Worm (Caenorhabditis elegans): ENCODE measurements around the gene E02A10.3.

E02A10.3 gene

DNA sequence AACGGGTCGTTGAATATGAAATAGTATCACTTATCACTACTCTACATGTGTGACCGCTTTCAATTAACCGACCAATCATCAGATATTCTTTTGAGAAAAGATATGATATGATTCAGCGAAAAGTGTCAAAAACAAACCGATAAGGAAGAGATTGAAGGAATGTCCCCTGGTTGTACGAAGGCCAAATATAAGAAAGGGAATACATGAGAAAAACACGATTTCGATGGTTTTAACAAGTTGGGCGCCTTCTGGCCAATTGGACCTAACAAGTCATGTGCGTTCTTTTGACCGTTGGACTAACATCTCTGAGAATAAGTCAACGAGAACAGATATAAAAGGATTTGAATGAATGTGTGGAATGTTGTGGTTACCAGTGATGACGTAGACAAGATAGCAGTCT, 23.5 kb upstream of the E02A10.3 start:
- TF ChIP-seq sup-37 (GFP tag; optimal IDR thresholded peaks at IDR 0.05) (no peak), xbp-1 (tag; optimal IDR thresholded peaks at IDR 0.05) (no peak), vab-15 (tag; optimal IDR thresholded peaks at IDR 0.05) (no peak), nhr-90 (tag; optimal IDR thresholded peaks at IDR 0.05; ENCODE audit: poor library complexity) (peak; percentile 2), mab-9 (GFP tag; IDR thresholded peaks at IDR 0.05) (no peak), C16A3.4 (tag; optimal IDR thresholded peaks at IDR 0.05) (no peak), lsy-2 (tag; optimal IDR thresholded peaks at IDR 0.05) (peak in 1 of 2 experiments; percentile 25), nhr-20 (tag; optimal IDR thresholded peaks at IDR 0.05) (peak; percentile 42), grh-1 (GFP tag; IDR thresholded peaks at IDR 0.05) (0 out of 2 replicates have a peak, but pooled peaks have one; percentile 5), isw-1 (GFP tag; IDR thresholded peaks at IDR 0.05) (no peak), blmp-1 (tag; optimal IDR thresholded peaks at IDR 0.05) (peak; percentile 80), tbx-2 (tag; optimal IDR thresholded peaks at IDR 0.05) (peak; percentile 37), nhr-71 (tag; optimal IDR thresholded peaks at IDR 0.05) (peak; percentile 59), zip-4 (GFP tag; optimal IDR thresholded peaks at IDR 0.05) (no peak), elt-3 (tag; optimal IDR thresholded peaks at IDR 0.05) (peak in 3 of 6 experiments; percentile 32 to 85 (median 59)), ceh-82 (tag; optimal IDR thresholded peaks at IDR 0.05) (no peak), nhr-19 (GFP tag; conservative IDR thresholded peaks at IDR 0.05) (peak; percentile 21), lin-35 (GFP tag; optimal IDR thresholded peaks at IDR 0.05) (peak in 1 of 2 experiments; percentile 9), ceh-90 (tag; optimal IDR thresholded peaks at IDR 0.05) (no peak), snu-23 (GFP tag; optimal IDR thresholded peaks at IDR 0.05) (peak; percentile 30), nhr-85 (tag) (peak; percentile 84), unc-130 (tag; optimal IDR thresholded peaks at IDR 0.05) (peak; percentile 25), lin-14 (GFP tag; optimal IDR thresholded peaks at IDR 0.05) (peak; percentile 38), ztf-4 (tag; optimal IDR thresholded peaks at IDR 0.05) (no peak)

DNA sequence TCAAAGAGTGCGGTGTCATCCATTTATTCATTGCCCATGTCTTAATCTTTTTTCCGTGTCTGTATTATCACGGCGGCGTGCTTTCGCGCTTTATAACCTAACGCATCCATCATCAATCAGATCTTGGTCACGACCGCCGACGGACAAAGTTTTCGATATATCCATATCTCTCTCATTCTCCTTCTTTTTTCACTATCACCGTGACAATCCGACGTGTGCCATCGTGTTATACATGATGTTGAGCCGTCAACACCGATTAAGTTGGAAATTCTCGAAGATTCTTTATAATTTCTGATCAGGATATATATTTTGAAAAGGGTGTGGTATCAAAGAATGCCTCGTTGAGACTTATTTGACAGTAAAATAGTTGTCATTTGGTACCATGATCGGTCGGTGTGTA, 22.5 kb upstream of the E02A10.3 start:
- TF ChIP-seq tbx-2 (tag; optimal IDR thresholded peaks at IDR 0.05) (peak; percentile 63), sox-4 (tag; optimal IDR thresholded peaks at IDR 0.05) (no peak), snu-23 (GFP tag; optimal IDR thresholded peaks at IDR 0.05) (peak; percentile 25), dpl-1 (GFP tag; optimal IDR thresholded peaks at IDR 0.05) (peak in 1 of 3 experiments; percentile 6), elt-3 (tag; optimal IDR thresholded peaks at IDR 0.05) (peak; percentile 10 to 90 (median 75)), fkh-8 (tag; optimal IDR thresholded peaks at IDR 0.05) (no peak), nhr-90 (tag; optimal IDR thresholded peaks at IDR 0.05; ENCODE audit: poor library complexity) (peak; percentile 55), mdl-1 (tag; optimal IDR thresholded peaks at IDR 0.05) (peak in 1 of 2 experiments; percentile 23), lin-14 (GFP tag; optimal IDR thresholded peaks at IDR 0.05) (peak; percentile 52), mep-1 (tag; optimal IDR thresholded peaks at IDR 0.05) (peak; percentile 22), pax-3 (tag; optimal IDR thresholded peaks at IDR 0.05) (peak; percentile 35), grh-1 (GFP tag; IDR thresholded peaks at IDR 0.05) (peak; percentile 25; the same call in 1 of the 2 replicates), fos-1 (tag; optimal IDR thresholded peaks at IDR 0.05) (no peak), nhr-71 (tag; optimal IDR thresholded peaks at IDR 0.05) (peak; percentile 74), tlp-1 (tag; optimal IDR thresholded peaks at IDR 0.05) (no peak), ceh-63 (GFP tag; optimal IDR thresholded peaks at IDR 0.05) (no peak), unc-30 (tag; optimal IDR thresholded peaks at IDR 0.05) (no peak), sup-37 (GFP tag; optimal IDR thresholded peaks at IDR 0.05) (no peak), snpc-4 (tag; optimal IDR thresholded peaks at IDR 0.05) (no peak), efl-3 (GFP tag; optimal IDR thresholded peaks at IDR 0.05) (no peak), nhr-20 (tag; optimal IDR thresholded peaks at IDR 0.05) (peak; percentile 61), swsn-7 (tag; optimal IDR thresholded peaks at IDR 0.05) (no peak), ceh-82 (tag; optimal IDR thresholded peaks at IDR 0.05) (no peak), isw-1 (GFP tag; IDR thresholded peaks at IDR 0.05) (no peak), blmp-1 (tag; optimal IDR thresholded peaks at IDR 0.05) (peak; percentile 87), nhr-85 (tag) (peak; percentile 92), ets-5 (GFP tag; IDR thresholded peaks at IDR 0.05) (no peak), nhr-19 (GFP tag; conservative IDR thresholded peaks at IDR 0.05) (peak; percentile 43), C16A3.4 (tag; optimal IDR thresholded peaks at IDR 0.05) (no peak), unc-130 (tag; optimal IDR thresholded peaks at IDR 0.05) (peak; percentile 39), nhr-47 (tag; optimal IDR thresholded peaks at IDR 0.05) (peak; percentile 20), ceh-88 (GFP tag; IDR thresholded peaks at IDR 0.05) (no peak), dsc-1 (tag; optimal IDR thresholded peaks at IDR 0.05) (peak; percentile 5), hlh-4 (tag; optimal IDR thresholded peaks at IDR 0.05) (no peak)
